Worm (Caenorhabditis elegans) whole organism, late embryonic: ENCODE data around the gene sec-10.

Source experiments
- C38D4.7 ChIP-seq: fragments of 200-800 bp; sonication (Bioruptor generic); optimal IDR thresholded peaks from 2 replicates; lab custom pipeline; 2018; ENCODE audit warnings: mild to moderate bottlenecking, missing genetic modification characterization, moderate library complexity, missing compliant biosample characterization
- F13H6.1 ChIP-seq: sonication (generic microtip); optimal IDR thresholded peaks from 2 replicates; lab custom pipeline; 2016; ENCODE audit warnings: missing genetic modification characterization, missing compliant biosample characterization
- K02D7.2 ChIP-seq: sonication (generic microtip); optimal IDR thresholded peaks from 2 replicates; lab custom pipeline; 2017; ENCODE audit warnings: mild to moderate bottlenecking, missing genetic modification characterization, missing compliant biosample characterization
- K09A11.1 ChIP-seq: sonication (generic microtip); optimal IDR thresholded peaks from 2 replicates; lab custom pipeline; 2017; ENCODE audit warnings: antibody characterized with exemption, mild to moderate bottlenecking, missing genetic modification characterization, missing compliant biosample characterization; ENCODE audit not compliant: insufficient read depth
- T23F11.4 ChIP-seq: fragments of 200-800 bp; sonication (Bioruptor generic); optimal IDR thresholded peaks from 2 replicates; lab custom pipeline; 2018; ENCODE audit warnings: mild to moderate bottlenecking, missing genetic modification characterization, missing compliant biosample characterization
- Y22D7AL.16 ChIP-seq: sonication (generic microtip); optimal IDR thresholded peaks from 2 replicates; lab custom pipeline; 2016; ENCODE audit warnings: missing genetic modification characterization, missing compliant biosample characterization
- ahr-1 ChIP-seq: sonication (generic microtip); optimal IDR thresholded peaks from 2 replicates; lab custom pipeline; 2016; ENCODE audit warnings: missing genetic modification characterization, missing compliant biosample characterization
- ceh-14 ChIP-seq: sonication (generic microtip); optimal IDR thresholded peaks from 2 replicates; lab custom pipeline; 2016; ENCODE audit warnings: missing genotype, missing genetic modification characterization, missing compliant biosample characterization
- ceh-19 ChIP-seq: fragments of 200-800 bp; sonication (Bioruptor generic); optimal IDR thresholded peaks from 2 replicates; lab custom pipeline; 2018; ENCODE audit warnings: mild to moderate bottlenecking, missing genetic modification characterization, missing compliant biosample characterization
- ceh-30 ChIP-seq: fragments of 150-350 bp; optimal IDR thresholded peaks from 2 replicates; lab custom pipeline; 2014; ENCODE audit warnings: missing biosample characterization, missing genetic modification characterization
- ceh-31 ChIP-seq: sonication (generic microtip); optimal IDR thresholded peaks from 2 replicates; lab custom pipeline; 2016; ENCODE audit warnings: missing genetic modification characterization, missing compliant biosample characterization
- ceh-34 ChIP-seq: sonication (generic microtip); optimal IDR thresholded peaks from 2 replicates; lab custom pipeline; 2016; ENCODE audit warnings: mild to moderate bottlenecking, missing genetic modification characterization, missing compliant biosample characterization
- ceh-45 ChIP-seq: fragments of 200-800 bp; sonication (Bioruptor generic); IDR thresholded peaks from 2 replicates; pipeline ENCODE4 v1.3.6; 2022; ENCODE audit warnings: missing genetic modification reagents, missing genetic modification characterization, missing compliant biosample characterization
- ceh-9 ChIP-seq: sonication (generic microtip); optimal IDR thresholded peaks from 2 replicates; lab custom pipeline; 2016; ENCODE audit warnings: mild to moderate bottlenecking, missing genetic modification characterization, inconsistent platforms, missing compliant biosample characterization
- che-1 ChIP-seq: sonication (generic microtip); optimal IDR thresholded peaks from 2 replicates; lab custom pipeline; 2016; ENCODE audit warnings: mild to moderate bottlenecking, missing genetic modification characterization, missing compliant biosample characterization
- dve-1 ChIP-seq: sonication (generic microtip); optimal IDR thresholded peaks from 2 replicates; lab custom pipeline; 2017; ENCODE audit warnings: antibody characterized with exemption, mild to moderate bottlenecking, missing genetic modification characterization, missing compliant biosample characterization
- elt-2 ChIP-seq: sonication (generic microtip); optimal IDR thresholded peaks from 2 replicates; lab custom pipeline; 2016; ENCODE audit warnings: missing genetic modification reagents, missing genetic modification characterization, missing compliant biosample characterization
- elt-4 ChIP-seq: sonication (generic microtip); optimal IDR thresholded peaks from 2 replicates; lab custom pipeline; 2016; ENCODE audit warnings: missing genetic modification characterization, missing compliant biosample characterization
- ets-4 ChIP-seq: sonication (generic microtip); optimal IDR thresholded peaks from 2 replicates; lab custom pipeline; 2016; ENCODE audit warnings: missing genetic modification characterization, missing compliant biosample characterization
- eyg-1 ChIP-seq: sonication (generic microtip); optimal IDR thresholded peaks from 2 replicates; lab custom pipeline; 2016; ENCODE audit warnings: missing genotype, missing genetic modification characterization, missing compliant biosample characterization
- fax-1 ChIP-seq: sonication (generic microtip); optimal IDR thresholded peaks from 2 replicates; lab custom pipeline; 2016; ENCODE audit warnings: missing genotype, missing genetic modification characterization, missing compliant biosample characterization
- fkh-6 ChIP-seq: sonication (generic microtip); optimal IDR thresholded peaks from 2 replicates; lab custom pipeline; 2016; ENCODE audit warnings: missing genetic modification characterization, missing compliant biosample characterization
- gmeb-2 ChIP-seq: sonication (generic microtip); optimal IDR thresholded peaks from 2 replicates; lab custom pipeline; 2016; ENCODE audit warnings: missing genetic modification characterization, inconsistent platforms, missing compliant biosample characterization
- hlh-13 ChIP-seq: fragments of 200-800 bp; sonication (Bioruptor generic); optimal IDR thresholded peaks from 2 replicates; lab custom pipeline; 2018; ENCODE audit warnings: mild to moderate bottlenecking, missing genetic modification characterization, missing compliant biosample characterization
- hlh-15 ChIP-seq: sonication (generic microtip); optimal IDR thresholded peaks from 2 replicates; lab custom pipeline; 2016; ENCODE audit warnings: missing genetic modification characterization, missing compliant biosample characterization
- mec-3 ChIP-seq: sonication (generic microtip); optimal IDR thresholded peaks from 2 replicates; lab custom pipeline; 2016; ENCODE audit warnings: borderline replicate concordance, missing genetic modification characterization, missing compliant biosample characterization
- nfya-1 ChIP-seq: sonication (generic microtip); optimal IDR thresholded peaks from 2 replicates; lab custom pipeline; 2017; ENCODE audit warnings: missing genetic modification characterization, mild to moderate bottlenecking, missing compliant biosample characterization, antibody characterized with exemption, moderate library complexity
- nhr-11 ChIP-seq: fragments of 150-350 bp; optimal IDR thresholded peaks from 2 replicates; lab custom pipeline; 2014; ENCODE audit warnings: missing biosample characterization, missing genetic modification characterization
- nhr-232 ChIP-seq: sonication (generic microtip); optimal IDR thresholded peaks from 2 replicates; lab custom pipeline; 2016; ENCODE audit warnings: missing genetic modification characterization, missing compliant biosample characterization
- odd-2 ChIP-seq: sonication (generic microtip); optimal IDR thresholded peaks from 2 replicates; lab custom pipeline; 2017; ENCODE audit warnings: antibody characterized with exemption, mild to moderate bottlenecking, missing genetic modification characterization, missing compliant biosample characterization
- pat-9 ChIP-seq: fragments of 200-800 bp; sonication (Bioruptor generic); optimal IDR thresholded peaks from 2 replicates; lab custom pipeline; 2018; ENCODE audit warnings: mild to moderate bottlenecking, missing genetic modification characterization, moderate library complexity, missing compliant biosample characterization
- pros-1 ChIP-seq: fragments of 150-350 bp; optimal IDR thresholded peaks from 2 replicates; lab custom pipeline; 2014; ENCODE audit warnings: missing biosample characterization, missing genetic modification reagents, missing genetic modification characterization
- sox-2 ChIP-seq: fragments of 200-800 bp; sonication (Bioruptor generic); IDR thresholded peaks from 2 replicates; pipeline ENCODE4 v1.3.6; 2022; ENCODE audit warnings: missing genetic modification reagents, missing genetic modification characterization, missing compliant biosample characterization
- sox-4 ChIP-seq: sonication (generic microtip); optimal IDR thresholded peaks from 2 replicates; lab custom pipeline; 2017; ENCODE audit warnings: mild to moderate bottlenecking, missing genetic modification characterization, inconsistent platforms, missing compliant biosample characterization
- ttx-3 ChIP-seq: sonication (generic microtip); optimal IDR thresholded peaks from 2 replicates; lab custom pipeline; 2016; ENCODE audit warnings: missing genetic modification reagents, missing genetic modification characterization, missing compliant biosample characterization
- unc-3 ChIP-seq, 2 experiments: fragments of 200-800 bp in 1 of 2; sonication (Bioruptor generic) in 1 of 2; sonication (generic microtip) in 1 of 2; conservative IDR thresholded peaks in 1 of 2; optimal IDR thresholded peaks in 1 of 2; 2 replicates each; pipeline versions ENCODE4 v1.3.6 to Lab custom; 2016 to 2022; ENCODE audit warnings: missing compliant biosample characterization in 2 of 2, missing genetic modification characterization in 2 of 2, missing genetic modification reagents in 1 of 2
- unc-42 ChIP-seq: sonication (generic microtip); optimal IDR thresholded peaks from 2 replicates; lab custom pipeline; 2016; ENCODE audit warnings: missing genotype, missing genetic modification characterization, missing compliant biosample characterization
- unc-86 ChIP-seq: sonication (generic microtip); optimal IDR thresholded peaks from 2 replicates; lab custom pipeline; 2016; ENCODE audit warnings: missing genetic modification characterization, missing compliant biosample characterization
- ztf-16 ChIP-seq: sonication (generic microtip); optimal IDR thresholded peaks from 2 replicates; lab custom pipeline; 2017; ENCODE audit warnings: missing genetic modification characterization, missing compliant biosample characterization

The sec-10 gene

DNA sequence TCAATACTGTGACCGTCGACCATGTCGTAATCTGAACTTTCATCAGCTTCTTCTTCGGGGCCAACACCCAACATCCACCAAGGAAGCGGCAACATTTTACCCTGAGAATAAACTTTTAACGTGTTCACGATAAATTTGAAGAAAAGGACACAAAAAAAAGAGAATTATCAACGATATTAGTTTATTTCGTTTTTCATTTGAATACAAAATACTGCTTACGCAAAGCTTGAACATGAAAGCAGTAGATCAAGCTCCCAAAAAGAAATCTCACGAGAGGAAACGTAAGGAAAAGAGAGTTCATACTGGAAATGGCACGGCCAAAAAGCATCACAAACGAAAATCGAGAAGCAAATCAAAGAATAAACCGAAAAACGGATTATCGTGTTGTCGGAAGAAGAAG, 18.6 kb downstream of the sec-10 start, which contains the start of the genes C46A5.6 and C46A5.1:
Gene C46A5.6 (minus strand): TSS at position 101 of the 400 bp plus-strand sequence.
Gene C46A5.1 (plus strand): TSS at position 184 of the 400 bp plus-strand sequence.
- no peak for TF ChIP-seq hlh-13
- TF ChIP-seq, all 69 proteins: peak for 0

- TF ChIP-seq sox-4 (tag; lab: Kevin White, UChicago) (no peak), ceh-31 (tag; lab: Kevin White, UChicago) (no peak), T23F11.4 (GFP tag; lab: Kevin White, UChicago) (no peak), ceh-19 (GFP tag; lab: Kevin White, UChicago) (no peak), ztf-16 (tag; lab: Kevin White, UChicago) (no peak), odd-2 (tag; lab: Kevin White, UChicago) (no peak), F13H6.1 (tag; lab: Kevin White, UChicago) (no peak), ahr-1 (no peak), pros-1 (tag; lab: Kevin White, UChicago) (no peak), sox-2 (no peak), ceh-9 (tag; lab: Kevin White, UChicago) (no peak), elt-2 (tag; lab: Kevin White, UChicago) (no peak), fkh-6 (tag; lab: Kevin White, UChicago) (no peak), ceh-30 (no peak), pat-9 (tag; lab: Kevin White, UChicago) (no peak)
- TF ChIP-seq, all 69 proteins: peak for 0
Observed at ce11 chrIV:7760117-7760516, 22.2 kb downstream of the sec-10 start, which contains the start of gene del-7. del-7 (plus strand) TSS chrIV:7760417.

ce11 chrIV:7759527-7759926, 22.8 kb downstream of the sec-10 start, which contains the start of gene dsb-3:
dsb-3 (minus strand) TSS chrIV:7759627.
- TF ChIP-seq T23F11.4 (GFP tag; lab: Kevin White, UChicago), result no peak
- TF ChIP-seq fkh-6 (tag; lab: Kevin White, UChicago), result no peak
- no peak for TF ChIP-seq hlh-13
- no peak for TF ChIP-seq C38D4.7 (GFP tag; lab: Kevin White, UChicago)
- no peak for TF ChIP-seq che-1 (tag; lab: Kevin White, UChicago)
- TF ChIP-seq nhr-232 (tag; lab: Kevin White, UChicago), result no peak
- no peak for TF ChIP-seq F13H6.1 (tag; lab: Kevin White, UChicago)
- no peak for TF ChIP-seq nhr-11 (tag; lab: Kevin White, UChicago)
- TF ChIP-seq ceh-34 (tag; lab: Kevin White, UChicago), result no peak
- no peak for TF ChIP-seq unc-3 (GFP tag; conservative IDR thresholded peaks at IDR 0.05; lab: Robert Waterston, UW)
- TF ChIP-seq unc-3 (tag; optimal IDR thresholded peaks at IDR 0.05; lab: Kevin White, UChicago), result no peak
- TF ChIP-seq fax-1 (tag; lab: Kevin White, UChicago), result no peak
- no peak for TF ChIP-seq ceh-45

ce11 chrIV:7757245-7757644, 25.1 kb downstream of the sec-10 start, which contains the start of gene C46A5.4:
C46A5.4 (minus strand) TSS chrIV:7757345.
- TF ChIP-seq ceh-9 (tag; lab: Kevin White, UChicago), result no peak
- TF ChIP-seq ceh-45, result no peak
- no peak for TF ChIP-seq K02D7.2 (tag; lab: Kevin White, UChicago)
- TF ChIP-seq ceh-14 (tag; lab: Kevin White, UChicago), result no peak
- TF ChIP-seq ceh-19 (GFP tag; lab: Kevin White, UChicago), result no peak
- TF ChIP-seq unc-42 (tag; lab: Kevin White, UChicago), result no peak

- no peak for TF ChIP-seq unc-86
- peak; percentile 56 for TF ChIP-seq mec-3 (tag; lab: Kevin White, UChicago)
Observed at ce11 chrIV:7754114-7754513, 28.2 kb downstream of the sec-10 start.

- no peak for TF ChIP-seq hlh-15 (tag; lab: Kevin White, UChicago)
- no peak for TF ChIP-seq pat-9 (tag; lab: Kevin White, UChicago)
- no peak for TF ChIP-seq nhr-232 (tag; lab: Kevin White, UChicago)
- TF ChIP-seq elt-4 (tag; lab: Kevin White, UChicago), result no peak
- no peak for TF ChIP-seq K02D7.2 (tag; lab: Kevin White, UChicago)
- TF ChIP-seq che-1 (tag; lab: Kevin White, UChicago), result no peak
- TF ChIP-seq ets-4 (tag; lab: Kevin White, UChicago), result no peak
- TF ChIP-seq ceh-31 (tag; lab: Kevin White, UChicago), result no peak
- no peak for TF ChIP-seq Y22D7AL.16 (tag; lab: Kevin White, UChicago)
- TF ChIP-seq gmeb-2, result no peak
- no peak for TF ChIP-seq sox-2
- TF ChIP-seq nhr-11 (tag; lab: Kevin White, UChicago), result no peak
- no peak for TF ChIP-seq nfya-1 (tag; lab: Kevin White, UChicago)
- TF ChIP-seq ttx-3 (tag; lab: Kevin White, UChicago), result no peak
- no peak for TF ChIP-seq T23F11.4 (GFP tag; lab: Kevin White, UChicago)
- no peak for TF ChIP-seq K09A11.1
- no peak for TF ChIP-seq pros-1 (tag; lab: Kevin White, UChicago)
- no peak for TF ChIP-seq dve-1 (tag; lab: Kevin White, UChicago)
- TF ChIP-seq fkh-6 (tag; lab: Kevin White, UChicago), result no peak
- no peak for TF ChIP-seq eyg-1
Observed at ce11 chrIV:7753108-7753507, 29.2 kb downstream of the sec-10 start, which contains the start of gene col-14. col-14 (plus strand) TSS chrIV:7753408.
